Fruit fly (Drosophila melanogaster) whole organism, prepupa: Measurements from ENCODE around the gene CapaR.

Experiments
- Blimp-1 ChIP-seq: fragments of 200-800 bp; sonication (Bioruptor generic); optimal IDR thresholded peaks from 3 replicates; lab custom pipeline; 2017; ENCODE audit warnings: missing biosample characterization, missing genetic modification characterization, mild to moderate bottlenecking, moderate library complexity, missing genetic modification reagents
- CG10631 ChIP-seq: fragments of 200-800 bp; sonication (Bioruptor generic); optimal IDR thresholded peaks from 2 replicates; lab custom pipeline; 2016; ENCODE audit warnings: missing biosample characterization, missing genetic modification characterization
- CG10669 ChIP-seq: fragments of 200-800 bp; sonication (Bioruptor generic); optimal IDR thresholded peaks from 3 replicates; lab custom pipeline; 2018; ENCODE audit warnings: missing biosample characterization, mild to moderate bottlenecking, missing genetic modification characterization, moderate library complexity
- CG11294 ChIP-seq: fragments of 200-800 bp; sonication (Bioruptor generic); IDR thresholded peaks from 2 replicates; pipeline ENCODE4 v1.3.6; 2022; ENCODE audit warnings: missing biosample characterization, missing genetic modification characterization
- CG11762 ChIP-seq: fragments of 200-800 bp; sonication (Bioruptor generic); optimal IDR thresholded peaks from 3 replicates; lab custom pipeline; 2016; ENCODE audit warnings: missing biosample characterization, missing genetic modification characterization; ENCODE audit not compliant: insufficient read depth
- CG11902 ChIP-seq: fragments of 200-800 bp; sonication (Bioruptor generic); optimal IDR thresholded peaks from 3 replicates; lab custom pipeline; 2016; ENCODE audit warnings: missing biosample characterization, missing genetic modification characterization
- CG15336 ChIP-seq: fragments of 200-800 bp; sonication (Bioruptor generic); IDR thresholded peaks from 2 replicates; pipeline ENCODE4 v1.3.6; 2022; ENCODE audit warnings: missing biosample characterization, missing genetic modification characterization
- CG16779 ChIP-seq: fragments of 200-800 bp; sonication (Bioruptor generic); optimal IDR thresholded peaks from 3 replicates; lab custom pipeline; 2017; ENCODE audit warnings: missing biosample characterization, mild to moderate bottlenecking, missing genetic modification characterization
- CG3032 ChIP-seq: fragments of 200-800 bp; optimal IDR thresholded peaks from 2 replicates; lab custom pipeline; 2019; ENCODE audit warnings: missing biosample characterization, mild to moderate bottlenecking, missing genetic modification characterization, moderate library complexity
- CG31627 ChIP-seq: fragments of 200-800 bp; sonication (Bioruptor generic); optimal IDR thresholded peaks from 3 replicates; lab custom pipeline; 2016; ENCODE audit warnings: missing biosample characterization, missing genetic modification characterization
- CG32006 ChIP-seq: fragments of 200-800 bp; sonication (Bioruptor generic); optimal IDR thresholded peaks from 3 replicates; lab custom pipeline; 2017; ENCODE audit warnings: missing biosample characterization, mild to moderate bottlenecking, missing genetic modification characterization
- CG34406 ChIP-seq: fragments of 200-800 bp; sonication (Bioruptor generic); optimal IDR thresholded peaks from 3 replicates; lab custom pipeline; 2016; ENCODE audit warnings: missing biosample characterization, missing genetic modification characterization
- CG4318 ChIP-seq: fragments of 200-800 bp; sonication (Bioruptor generic); optimal IDR thresholded peaks from 3 replicates; lab custom pipeline; 2017; ENCODE audit warnings: missing biosample characterization, mild to moderate bottlenecking, missing genetic modification characterization
- CG6276 ChIP-seq: fragments of 200-800 bp; sonication (Bioruptor generic); optimal IDR thresholded peaks from 2 replicates; lab custom pipeline; 2017; ENCODE audit warnings: missing biosample characterization, mild to moderate bottlenecking, missing genetic modification characterization
- CG6792 ChIP-seq: fragments of 200-800 bp; sonication (Bioruptor generic); optimal IDR thresholded peaks from 3 replicates; lab custom pipeline; 2016; ENCODE audit warnings: missing biosample characterization, missing genetic modification characterization
- CG6854 ChIP-seq: fragments of 200-800 bp; sonication (Bioruptor generic); optimal IDR thresholded peaks from 2 replicates; lab custom pipeline; 2017; ENCODE audit warnings: missing biosample characterization, mild to moderate bottlenecking, missing genetic modification characterization
- CG7368 ChIP-seq: fragments of 200-800 bp; sonication (Bioruptor generic); optimal IDR thresholded peaks from 3 replicates; lab custom pipeline; 2016; ENCODE audit warnings: missing biosample characterization, missing genetic modification characterization
- CG8319 ChIP-seq: fragments of 200-800 bp; sonication (Bioruptor generic); optimal IDR thresholded peaks from 3 replicates; lab custom pipeline; 2016; ENCODE audit warnings: missing biosample characterization, missing genetic modification characterization
- CG9139 ChIP-seq: fragments of 200-800 bp; sonication (Bioruptor generic); optimal IDR thresholded peaks from 3 replicates; lab custom pipeline; 2017; ENCODE audit warnings: missing biosample characterization, mild to moderate bottlenecking, missing genetic modification characterization
- Eip75B ChIP-seq: fragments of 200-800 bp; sonication (Bioruptor generic); optimal IDR thresholded peaks from 3 replicates; lab custom pipeline; 2016; ENCODE audit warnings: missing biosample characterization, missing genetic modification characterization
- Eip78C ChIP-seq: fragments of 200-800 bp; sonication (Bioruptor generic); peaks from one replicate; lab custom pipeline; 2016; ENCODE audit warnings: missing biosample characterization, missing genetic modification characterization
- Ets21C ChIP-seq: fragments of 200-800 bp; sonication (Bioruptor generic); optimal IDR thresholded peaks from 3 replicates; lab custom pipeline; 2016; ENCODE audit warnings: missing biosample characterization, missing genetic modification characterization
- Ets96B ChIP-seq: fragments of 200-800 bp; optimal IDR thresholded peaks from 2 replicates; lab custom pipeline; 2019; ENCODE audit warnings: missing biosample characterization, mild to moderate bottlenecking, missing genetic modification characterization, moderate library complexity
- Gug ChIP-seq: fragments of 200-800 bp; sonication (Bioruptor generic); IDR thresholded peaks from 2 replicates; pipeline ENCODE4 v1.3.6; 2022; ENCODE audit warnings: missing biosample characterization, missing genetic modification characterization
- Hr4 ChIP-seq: fragments of 200-800 bp; sonication (Bioruptor generic); optimal IDR thresholded peaks from 3 replicates; lab custom pipeline; 2016; ENCODE audit warnings: missing biosample characterization, missing genetic modification characterization
- OdsH ChIP-seq: fragments of 200-800 bp; sonication (Bioruptor generic); optimal IDR thresholded peaks from 3 replicates; lab custom pipeline; 2016; ENCODE audit warnings: missing biosample characterization, missing genetic modification characterization
- Sox102F ChIP-seq: fragments of 200-800 bp; sonication (Bioruptor generic); optimal IDR thresholded peaks from 2 replicates; lab custom pipeline; 2016; ENCODE audit warnings: missing biosample characterization, mild to moderate bottlenecking, missing genetic modification characterization
- Sox14 ChIP-seq: fragments of 200-800 bp; sonication (Bioruptor generic); optimal IDR thresholded peaks from 3 replicates; lab custom pipeline; 2016; ENCODE audit warnings: missing biosample characterization, missing genetic modification characterization
- Sox15 ChIP-seq: fragments of 200-800 bp; sonication (Bioruptor generic); optimal IDR thresholded peaks from 3 replicates; lab custom pipeline; 2016; ENCODE audit warnings: missing biosample characterization, missing genetic modification characterization
- acj6 ChIP-seq: fragments of 200-800 bp; sonication (Bioruptor generic); optimal IDR thresholded peaks from 3 replicates; lab custom pipeline; 2016; ENCODE audit warnings: missing biosample characterization, missing genetic modification characterization
- cyc ChIP-seq: fragments of 200-800 bp; sonication (Bioruptor generic); optimal IDR thresholded peaks from 3 replicates; lab custom pipeline; 2016; ENCODE audit warnings: missing biosample characterization, missing genetic modification characterization
- dac ChIP-seq: fragments of 200-800 bp; sonication (Bioruptor generic); optimal IDR thresholded peaks from 2 replicates; lab custom pipeline; 2017; ENCODE audit warnings: missing biosample characterization, mild to moderate bottlenecking, missing genetic modification characterization
- dsx ChIP-seq: fragments of 200-800 bp; optimal IDR thresholded peaks from 3 replicates; lab custom pipeline; 2019; ENCODE audit warnings: missing biosample characterization, mild to moderate bottlenecking, missing genetic modification characterization, moderate library complexity; ENCODE audit not compliant: poor library complexity, severe bottlenecking
- eg ChIP-seq: fragments of 200-800 bp; sonication (Bioruptor generic); IDR thresholded peaks from 3 replicates; pipeline ENCODE4 v1.3.6; 2022; ENCODE audit warnings: missing biosample characterization, missing genetic modification characterization
- esn ChIP-seq: fragments of 200-800 bp; sonication (Bioruptor generic); optimal IDR thresholded peaks from 2 replicates; lab custom pipeline; 2016; ENCODE audit warnings: missing biosample characterization, mild to moderate bottlenecking, missing genetic modification characterization, moderate library complexity
- fd59A ChIP-seq: fragments of 200-800 bp; sonication (Bioruptor generic); optimal IDR thresholded peaks from 2 replicates; lab custom pipeline; 2017; ENCODE audit warnings: missing biosample characterization, mild to moderate bottlenecking, missing genetic modification characterization, missing genetic modification reagents
- fd85E ChIP-seq: fragments of 200-800 bp; sonication (Bioruptor generic); optimal IDR thresholded peaks from 3 replicates; lab custom pipeline; 2016; ENCODE audit warnings: missing biosample characterization, missing genetic modification characterization
- lz ChIP-seq: fragments of 200-800 bp; sonication (Bioruptor generic); optimal IDR thresholded peaks from 3 replicates; lab custom pipeline; 2016; ENCODE audit warnings: missing biosample characterization, missing genetic modification characterization
- pdm3 ChIP-seq: fragments of 200-800 bp; sonication (Bioruptor generic); optimal IDR thresholded peaks from 3 replicates; lab custom pipeline; 2016; ENCODE audit warnings: missing biosample characterization, missing genetic modification characterization
- svp ChIP-seq: fragments of 200-800 bp; sonication (Bioruptor generic); peaks from one replicate; lab custom pipeline; 2016; ENCODE audit warnings: missing biosample characterization, missing genetic modification characterization
- topi ChIP-seq: fragments of 200-800 bp; sonication (Bioruptor generic); optimal IDR thresholded peaks from 3 replicates; lab custom pipeline; 2016; ENCODE audit warnings: missing biosample characterization, missing genetic modification characterization
- vri ChIP-seq: fragments of 200-800 bp; sonication (Bioruptor generic); optimal IDR thresholded peaks from 3 replicates; lab custom pipeline; 2016; ENCODE audit warnings: missing biosample characterization, mild to moderate bottlenecking, missing genetic modification characterization

The CapaR gene

DNA sequence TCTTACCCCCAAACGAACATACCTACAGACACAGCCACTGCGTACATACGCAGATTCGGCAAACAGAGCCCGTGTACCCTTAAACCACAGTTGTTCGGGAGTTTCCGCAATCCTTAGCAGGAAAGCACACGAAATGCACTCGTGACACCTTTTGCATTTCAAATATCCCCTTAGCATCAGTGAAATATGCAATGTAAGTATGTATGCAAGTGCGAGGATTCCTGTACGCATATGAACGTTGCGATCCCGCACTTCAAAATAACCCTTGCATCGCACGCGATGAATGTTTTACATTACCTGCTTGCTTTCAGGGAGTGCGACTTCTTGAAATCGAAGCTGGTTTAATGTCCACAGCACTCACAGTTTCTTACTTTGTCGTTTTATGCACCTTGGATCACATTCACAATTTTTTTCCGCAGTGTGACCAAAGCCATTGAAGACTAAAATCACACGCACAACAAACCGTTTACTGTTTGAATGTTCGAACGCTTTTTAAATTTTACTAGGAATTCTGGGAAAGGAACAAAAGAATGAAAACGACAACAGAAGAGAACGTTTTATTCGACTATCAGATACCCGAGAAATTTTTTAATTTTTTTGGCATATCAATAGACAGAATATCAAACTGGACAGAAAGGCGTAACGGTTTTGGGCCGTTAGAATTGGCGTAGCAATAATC lies 28.6 kb downstream of the CapaR start, which contains the start of gene Mkrn1:
TSS of gene Mkrn1 (minus strand) at position 444 of the 679 bp plus-strand sequence.
- TF ChIP-seq dsx (GFP tag; lab: Kevin White, UChicago) (peak; percentile 81), CG6854 (GFP tag; lab: Kevin White, UChicago) (peak; percentile 23), Eip75B (GFP tag; lab: Kevin White, UChicago) (no peak), fd85E (GFP tag; lab: Kevin White, UChicago) (no peak)
- TF ChIP-seq, all 60 proteins: peak for 2

DNA sequence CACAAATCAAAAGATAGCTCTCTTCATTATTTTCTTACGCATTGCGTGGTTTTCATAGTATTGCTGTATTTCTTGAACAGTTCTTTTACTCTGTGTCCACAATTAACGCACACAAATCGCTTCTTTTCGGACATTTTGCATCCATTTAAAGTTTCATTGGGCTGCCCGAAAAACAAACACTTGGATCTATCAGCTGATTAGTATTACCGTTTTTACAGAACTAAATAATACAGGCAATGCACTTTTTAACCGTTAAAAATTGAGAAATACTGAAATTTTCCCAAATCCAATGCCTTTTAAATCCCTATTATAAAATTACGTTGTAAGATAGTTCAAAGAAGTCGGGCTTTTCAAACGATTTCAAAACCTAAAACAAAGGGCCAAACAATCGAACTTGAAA lies 32.9 kb downstream of the CapaR start, which contains the start of gene Arv1:
TSS of gene Arv1 (minus strand) at position 226 of the 400 bp plus-strand sequence.
- TF ChIP-seq CG11294 (GFP tag; lab: Robert Waterston, UW), result no peak

DNA sequence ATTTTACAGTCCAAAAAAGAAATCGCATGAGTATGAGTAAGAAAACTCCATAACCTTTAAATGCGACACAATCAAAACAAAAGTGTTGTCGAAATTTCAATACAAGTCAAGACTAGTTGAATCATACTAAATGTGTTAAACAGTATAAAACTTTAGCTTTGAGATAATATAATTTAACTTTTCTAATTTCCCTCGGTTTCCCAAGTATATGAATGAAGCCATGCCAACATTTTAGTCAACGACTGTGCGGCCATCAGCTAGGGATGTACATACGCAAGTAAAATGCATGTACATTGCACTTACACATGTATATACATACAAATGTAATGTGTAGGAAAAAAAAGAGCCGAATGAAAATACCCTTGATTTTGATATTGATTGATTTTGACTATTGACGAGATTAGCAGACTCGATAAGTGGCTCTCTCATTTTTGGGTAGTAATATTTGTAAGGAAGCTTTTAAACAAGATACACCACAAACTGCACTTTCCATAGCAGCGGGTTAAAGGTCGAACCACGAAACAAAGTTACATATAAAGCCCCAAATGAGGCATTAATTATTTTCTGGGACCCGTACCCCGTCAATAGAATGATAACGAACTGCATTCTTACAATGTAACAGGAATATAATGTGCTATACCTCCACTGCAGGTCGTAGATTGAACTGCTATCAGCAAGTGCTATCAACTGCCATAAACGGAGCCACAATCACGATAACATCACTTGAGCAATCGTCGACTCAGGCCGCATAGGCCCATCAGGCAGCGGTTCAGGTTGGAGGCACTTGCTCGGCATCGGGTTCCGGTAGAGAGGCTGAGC lies 37.7 kb downstream of the CapaR start:
- TF ChIP-seq CG16779 (tag; lab: Kevin White, UChicago), result no peak
- TF ChIP-seq CG3032 (tag; lab: Kevin White, UChicago), result peak; percentile 31
- no peak for TF ChIP-seq vri
- peak; percentile 40 for TF ChIP-seq CG6792 (GFP tag; lab: Kevin White, UChicago)
- TF ChIP-seq fd85E (GFP tag; lab: Kevin White, UChicago), result no peak
- TF ChIP-seq fd59A (GFP tag; lab: Kevin White, UChicago), result no peak
- no peak for TF ChIP-seq OdsH
- no peak for TF ChIP-seq pdm3 (GFP tag; lab: Kevin White, UChicago)
- peak; percentile 61 for TF ChIP-seq acj6 (GFP tag; lab: Kevin White, UChicago)
- no peak for TF ChIP-seq Sox102F (GFP tag; lab: Kevin White, UChicago)
- TF ChIP-seq CG15336 (GFP tag; lab: Robert Waterston, UW), result no peak; the same call in 1 of the 2 replicates
- peak; percentile 12 for TF ChIP-seq Sox15
- no peak for TF ChIP-seq CG9139 (GFP tag; lab: Kevin White, UChicago)
- no peak for TF ChIP-seq CG34406 (GFP tag; lab: Kevin White, UChicago)
- TF ChIP-seq CG4318, result no peak
- peak; percentile 23 for TF ChIP-seq lz (GFP tag; lab: Kevin White, UChicago)
- no peak for TF ChIP-seq CG10631 (GFP tag; lab: Kevin White, UChicago)
- TF ChIP-seq CG8319 (GFP tag; lab: Kevin White, UChicago), result peak; percentile 16
- no peak for TF ChIP-seq Blimp-1
- TF ChIP-seq Ets96B (tag; lab: Kevin White, UChicago), result peak; percentile 49
- TF ChIP-seq CG6276 (GFP tag; lab: Kevin White, UChicago), result no peak
- no peak for TF ChIP-seq CG7368 (GFP tag; lab: Kevin White, UChicago)
- peak; percentile 95 for TF ChIP-seq svp
- no peak for TF ChIP-seq CG10669 (GFP tag; lab: Kevin White, UChicago)
- peak; percentile 95 for TF ChIP-seq dsx (GFP tag; lab: Kevin White, UChicago)
- peak; percentile 39 for TF ChIP-seq Sox14 (GFP tag; lab: Kevin White, UChicago)
- TF ChIP-seq cyc (GFP tag; lab: Kevin White, UChicago), result peak; percentile 48
- no peak for TF ChIP-seq CG11902 (GFP tag; lab: Kevin White, UChicago)
- TF ChIP-seq Eip75B (GFP tag; lab: Kevin White, UChicago), result peak; percentile 61
- peak; percentile 83 for TF ChIP-seq Eip78C (GFP tag; lab: Kevin White, UChicago)
- TF ChIP-seq Ets21C (GFP tag; lab: Kevin White, UChicago), result no peak
- TF ChIP-seq eg (GFP tag; lab: Robert Waterston, UW), result no peak
- no peak for TF ChIP-seq CG32006 (GFP tag; lab: Kevin White, UChicago)
- TF ChIP-seq dac (GFP tag; lab: Kevin White, UChicago), result no peak
- TF ChIP-seq topi (GFP tag; lab: Kevin White, UChicago), result peak; percentile 35
- peak; percentile 24 for TF ChIP-seq CG11762 (GFP tag; lab: Kevin White, UChicago)
- TF ChIP-seq CG31627 (GFP tag; lab: Kevin White, UChicago), result peak; percentile 39
- no peak; the same call in 1 of the 2 replicates for TF ChIP-seq Gug (GFP tag; lab: Robert Waterston, UW)
- TF ChIP-seq esn, result peak; percentile 62
- peak; percentile 66 for TF ChIP-seq Hr4 (GFP tag; lab: Kevin White, UChicago)
